Worm (Caenorhabditis elegans) whole organism, mixed stage, embryonic: ENCODE data around the gene Y49F6A.5.

Experiments used
- bed-3 ChIP-seq: fragments of 200-800 bp; sonication (Bioruptor generic); optimal IDR thresholded peaks from 3 replicates; lab custom pipeline; 2018; ENCODE audit warnings: mild to moderate bottlenecking, missing genetic modification characterization, moderate library complexity, missing compliant biosample characterization
- flh-1 ChIP-seq: fragments of 200-800 bp; sonication (Bioruptor generic); optimal IDR thresholded peaks from 2 replicates; lab custom pipeline; 2018; ENCODE audit warnings: mild to moderate bottlenecking, missing genetic modification characterization, moderate library complexity, missing compliant biosample characterization
- mep-1 ChIP-seq: fragments of 150-350 bp; optimal IDR thresholded peaks from 2 replicates; lab custom pipeline; 2017; ENCODE audit warnings: missing biosample characterization, missing genetic modification reagents, missing genetic modification characterization, inconsistent platforms
- mls-2 ChIP-seq: sonication (generic microtip); optimal IDR thresholded peaks from 2 replicates; lab custom pipeline; 2016; ENCODE audit warnings: mild to moderate bottlenecking, missing genetic modification characterization, moderate library complexity, missing compliant biosample characterization
- nhr-2 ChIP-seq: fragments of 150-350 bp; optimal IDR thresholded peaks from 2 replicates; lab custom pipeline; 2014; ENCODE audit warnings: missing biosample characterization, missing genetic modification characterization
- unc-39 ChIP-seq: fragments of 150-350 bp; optimal IDR thresholded peaks from 2 replicates; lab custom pipeline; 2014; ENCODE audit warnings: missing biosample characterization, missing genetic modification characterization
- unc-62 ChIP-seq: fragments of 150-350 bp; optimal IDR thresholded peaks from 2 replicates; lab custom pipeline; 2014; ENCODE audit warnings: missing biosample characterization, missing genetic modification reagents, missing genetic modification characterization

The Y49F6A.5 gene

ce11 chrII:3560592-3560991, 49.1 kb downstream of the Y49F6A.5 start, which contains the start of gene W10G11.1:
Gene W10G11.1, minus strand, starts transcription at chrII:3560692.
- TF ChIP-seq unc-62 (GFP tag; lab: Kevin White, UChicago) (no peak), flh-1 (GFP tag; lab: Kevin White, UChicago) (no peak), bed-3 (GFP tag; lab: Kevin White, UChicago) (no peak), mep-1 (tag; lab: Kevin White, UChicago) (no peak), nhr-2 (tag; lab: Kevin White, UChicago) (no peak), unc-39 (tag; lab: Kevin White, UChicago) (no peak), mls-2 (tag; lab: Kevin White, UChicago) (no peak)
